Worm (Caenorhabditis elegans) whole organism, young adult: ENCODE data around the gene cogc-4.

Experiments used
- B0261.1 ChIP-seq: sonication (generic microtip); optimal IDR thresholded peaks from 2 replicates; lab custom pipeline; 2016; ENCODE audit warnings: mild to moderate bottlenecking, missing genetic modification characterization, moderate library complexity, missing compliant biosample characterization
- C06A6.2 ChIP-seq: fragments of 200-800 bp; sonication (Bioruptor generic); conservative IDR thresholded peaks from 2 replicates; pipeline ENCODE4 v1.3.6; 2022; ENCODE audit warnings: missing genetic modification characterization, missing compliant biosample characterization
- F10E7.11 ChIP-seq: sonication (generic microtip); optimal IDR thresholded peaks from 2 replicates; lab custom pipeline; 2017; ENCODE audit warnings: mild to moderate bottlenecking, missing genetic modification characterization, moderate library complexity, missing compliant biosample characterization
- F23B12.7 ChIP-seq: sonication (generic microtip); optimal IDR thresholded peaks from 2 replicates; lab custom pipeline; 2017; ENCODE audit warnings: missing genetic modification characterization, mild to moderate bottlenecking, missing compliant biosample characterization, antibody characterized with exemption, moderate library complexity; ENCODE audit not compliant: insufficient read depth
- F49E8.2 ChIP-seq: sonication (generic microtip); optimal IDR thresholded peaks from 3 replicates; lab custom pipeline; 2017; ENCODE audit warnings: missing genetic modification characterization, mild to moderate bottlenecking, missing compliant biosample characterization, antibody characterized with exemption, moderate library complexity; ENCODE audit not compliant: insufficient read depth
- F52B5.7 ChIP-seq: sonication (generic microtip); optimal IDR thresholded peaks from 2 replicates; lab custom pipeline; 2016; ENCODE audit warnings: mild to moderate bottlenecking, missing genetic modification characterization, missing compliant biosample characterization
- F57C9.4 ChIP-seq: sonication (generic microtip); optimal IDR thresholded peaks from 2 replicates; lab custom pipeline; 2017; ENCODE audit warnings: mild to moderate bottlenecking, missing genetic modification characterization, missing compliant biosample characterization
- K12H6.12 ChIP-seq: fragments of 200-800 bp; sonication (Bioruptor generic); optimal IDR thresholded peaks from 2 replicates; lab custom pipeline; 2018; ENCODE audit warnings: mild to moderate bottlenecking, missing genetic modification characterization, missing compliant biosample characterization
- T26A5.8 ChIP-seq: sonication (generic microtip); optimal IDR thresholded peaks from 2 replicates; lab custom pipeline; 2016; ENCODE audit warnings: missing genetic modification characterization, missing compliant biosample characterization
- Y67H2A.10 ChIP-seq: fragments of 200-800 bp; sonication (Bioruptor generic); conservative IDR thresholded peaks from 2 replicates; pipeline ENCODE4 v1.3.6; 2022; ENCODE audit warnings: missing genetic modification reagents, missing genetic modification characterization, missing compliant biosample characterization
- Y95B8A.8 ChIP-seq: fragments of 200-800 bp; sonication (Bioruptor generic); IDR thresholded peaks from 2 replicates; pipeline ENCODE4 v1.3.6; 2022; ENCODE audit warnings: missing genetic modification reagents, missing genetic modification characterization, missing compliant biosample characterization
- ZK185.1 ChIP-seq: sonication (generic microtip); optimal IDR thresholded peaks from 2 replicates; lab custom pipeline; 2016; ENCODE audit warnings: mild to moderate bottlenecking, missing genetic modification characterization, missing compliant biosample characterization; ENCODE audit not compliant: poor library complexity, severe bottlenecking
- aptf-2 ChIP-seq: fragments of 200-800 bp; sonication (Bioruptor generic); conservative IDR thresholded peaks from 2 replicates; pipeline ENCODE4 v1.3.6; 2022; ENCODE audit warnings: missing genetic modification reagents, missing genetic modification characterization, missing compliant biosample characterization
- aptf-3 ChIP-seq: fragments of 200-800 bp; sonication (Bioruptor generic); IDR thresholded peaks from 2 replicates; pipeline ENCODE4 v1.3.6; 2022; ENCODE audit warnings: missing genetic modification characterization, missing compliant biosample characterization
- athp-1 ChIP-seq: sonication (generic microtip); optimal IDR thresholded peaks from 2 replicates; lab custom pipeline; 2017; ENCODE audit warnings: mild to moderate bottlenecking, missing genetic modification characterization, missing compliant biosample characterization
- attf-5 ChIP-seq: fragments of 200-800 bp; sonication (Bioruptor generic); optimal IDR thresholded peaks from 2 replicates; lab custom pipeline; 2018; ENCODE audit warnings: mild to moderate bottlenecking, missing genetic modification characterization, missing compliant biosample characterization
- bed-1 ChIP-seq: fragments of 200-800 bp; sonication (Bioruptor generic); IDR thresholded peaks from 2 replicates; pipeline ENCODE4 v1.3.6; 2022; ENCODE audit warnings: missing genetic modification reagents, missing genetic modification characterization, missing compliant biosample characterization
- bed-2 ChIP-seq: fragments of 200-800 bp; sonication (Bioruptor generic); IDR thresholded peaks from 2 replicates; pipeline ENCODE4 v1.3.6; 2022; ENCODE audit warnings: missing genetic modification reagents, missing genetic modification characterization, missing compliant biosample characterization
- ccch-3 ChIP-seq: fragments of 200-800 bp; sonication (Bioruptor generic); optimal IDR thresholded peaks from 2 replicates; lab custom pipeline; 2018; ENCODE audit warnings: mild to moderate bottlenecking, missing genetic modification characterization, missing compliant biosample characterization
- ceh-100 ChIP-seq: fragments of 200-800 bp; sonication (Bioruptor generic); IDR thresholded peaks from 2 replicates; pipeline ENCODE4 v1.3.6; 2022; ENCODE audit warnings: missing genetic modification reagents, missing genetic modification characterization, missing compliant biosample characterization
- ceh-27 ChIP-seq: fragments of 200-800 bp; sonication (Bioruptor generic); optimal IDR thresholded peaks from 2 replicates; lab custom pipeline; 2018; ENCODE audit warnings: mild to moderate bottlenecking, missing genetic modification characterization, moderate library complexity, missing compliant biosample characterization
- ceh-40 ChIP-seq: fragments of 200-800 bp; sonication (Bioruptor generic); IDR thresholded peaks from 2 replicates; pipeline ENCODE4 v1.3.6; 2022; ENCODE audit warnings: missing genetic modification characterization, missing compliant biosample characterization
- dox-1 ChIP-seq: fragments of 200-800 bp; sonication (Bioruptor generic); IDR thresholded peaks from 2 replicates; pipeline ENCODE4 v1.3.6; 2022; ENCODE audit warnings: missing genetic modification reagents, missing genetic modification characterization, missing compliant biosample characterization
- efl-1 ChIP-seq: fragments of 150-350 bp; optimal IDR thresholded peaks from 2 replicates; lab custom pipeline; 2014; ENCODE audit warnings: missing biosample characterization, missing genetic modification reagents, missing genetic modification characterization
- him-1 ChIP-seq: sonication (generic microtip); optimal IDR thresholded peaks from 2 replicates; lab custom pipeline; 2016; ENCODE audit warnings: missing genotype, missing genetic modification reagents, missing genetic modification characterization, missing compliant biosample characterization
- hmg-1.2 ChIP-seq: fragments of 200-800 bp; sonication (Bioruptor generic); IDR thresholded peaks from 2 replicates; pipeline ENCODE4 v1.3.6; 2022; ENCODE audit warnings: missing genetic modification reagents, missing genetic modification characterization, missing compliant biosample characterization
- lag-1 ChIP-seq: fragments of 200-800 bp; sonication (Bioruptor generic); IDR thresholded peaks from 2 replicates; pipeline ENCODE4 v1.3.6; 2022; ENCODE audit warnings: missing genetic modification reagents, missing genetic modification characterization, missing compliant biosample characterization
- lin-26 ChIP-seq: fragments of 200-800 bp; sonication (Bioruptor generic); IDR thresholded peaks from 2 replicates; pipeline ENCODE4 v1.3.6; 2022; ENCODE audit warnings: missing genetic modification reagents, missing genetic modification characterization, missing compliant biosample characterization
- madf-3 ChIP-seq: fragments of 200-800 bp; sonication (Bioruptor generic); IDR thresholded peaks from 2 replicates; pipeline ENCODE4 v1.3.6; 2022; ENCODE audit warnings: missing genetic modification reagents, missing genetic modification characterization, missing compliant biosample characterization
- mcd-1 ChIP-seq: fragments of 200-800 bp; sonication (Bioruptor generic); IDR thresholded peaks from 2 replicates; pipeline ENCODE4 v1.3.6; 2022; ENCODE audit warnings: missing genetic modification reagents, missing genetic modification characterization, missing compliant biosample characterization
- mes-4 ChIP-seq: sonication (generic microtip); optimal IDR thresholded peaks from 2 replicates; lab custom pipeline; 2016; ENCODE audit warnings: missing genotype, missing genetic modification characterization, missing compliant biosample characterization
- nfya-2 ChIP-seq: fragments of 200-800 bp; sonication (Bioruptor generic); IDR thresholded peaks from 2 replicates; pipeline ENCODE4 v1.3.6; 2022; ENCODE audit warnings: missing genetic modification reagents, missing genetic modification characterization, missing compliant biosample characterization
- pbrm-1 ChIP-seq: fragments of 200-800 bp; sonication (Bioruptor generic); IDR thresholded peaks from 2 replicates; pipeline ENCODE4 v1.3.6; 2022; ENCODE audit warnings: missing genetic modification reagents, missing genetic modification characterization, missing compliant biosample characterization
- rcor-1 ChIP-seq: fragments of 200-800 bp; sonication (Bioruptor generic); IDR thresholded peaks from 2 replicates; pipeline ENCODE4 v1.3.6; 2022; ENCODE audit warnings: missing genetic modification reagents, missing genetic modification characterization, missing compliant biosample characterization
- sdz-38 ChIP-seq: sonication (generic microtip); optimal IDR thresholded peaks from 2 replicates; lab custom pipeline; 2016; ENCODE audit warnings: missing genotype, missing genetic modification characterization, missing compliant biosample characterization
- sea-2 ChIP-seq: fragments of 200-800 bp; sonication (Bioruptor generic); IDR thresholded peaks from 2 replicates; pipeline ENCODE4 v1.3.6; 2022; ENCODE audit warnings: missing genetic modification characterization, missing compliant biosample characterization
- snpc-3.4 ChIP-seq: sonication (generic microtip); optimal IDR thresholded peaks from 2 replicates; lab custom pipeline; 2017; ENCODE audit warnings: missing genetic modification characterization, mild to moderate bottlenecking, missing compliant biosample characterization, antibody characterized with exemption, moderate library complexity, missing genotype, missing genetic modification reagents
- zfh-2 ChIP-seq: fragments of 200-800 bp; sonication (Bioruptor generic); conservative IDR thresholded peaks from 2 replicates; pipeline ENCODE4 v1.3.6; 2022; ENCODE audit warnings: missing genetic modification reagents, missing genetic modification characterization, missing compliant biosample characterization
- ztf-18 ChIP-seq: sonication (generic microtip); optimal IDR thresholded peaks from 2 replicates; lab custom pipeline; 2016; ENCODE audit warnings: missing genotype, mild to moderate bottlenecking, missing genetic modification characterization, missing compliant biosample characterization
- ztf-3 ChIP-seq: fragments of 200-800 bp; sonication (Bioruptor generic); optimal IDR thresholded peaks from 2 replicates; lab custom pipeline; 2018; ENCODE audit warnings: mild to moderate bottlenecking, missing genetic modification characterization, missing compliant biosample characterization
- ztf-6 ChIP-seq: fragments of 200-800 bp; sonication (Bioruptor generic); IDR thresholded peaks from 2 replicates; pipeline ENCODE4 v1.3.6; 2022; ENCODE audit warnings: missing genetic modification reagents, missing genetic modification characterization, missing compliant biosample characterization

The cogc-4 gene

ce11 chrII:1420806-1421463 lies 17.7 kb downstream of the cogc-4 start:
- TF ChIP-seq ztf-6 (GFP tag; lab: Robert Waterston, UW) (no peak), sdz-38 (no peak)

ce11 chrII:1423660-1424059 lies 20.4 kb downstream of the cogc-4 start, which contains the start of gene Y51H7C.10:
Y51H7C.10 (minus strand) TSS chrII:1423760.
- no peak for TF ChIP-seq bed-2 (GFP tag; lab: Robert Waterston, UW)
- TF ChIP-seq ztf-6 (GFP tag; lab: Robert Waterston, UW): no peak
- no peak for TF ChIP-seq ztf-3 (GFP tag; lab: Kevin White, UChicago)
- no peak for TF ChIP-seq efl-1 (GFP tag; lab: Kevin White, UChicago)
- TF ChIP-seq F49E8.2 (tag; lab: Kevin White, UChicago): no peak
- no peak for TF ChIP-seq sea-2
- no peak for TF ChIP-seq ceh-100 (GFP tag; lab: Robert Waterston, UW)
- TF ChIP-seq, all 124 proteins: peak for 0

ce11 chrII:1436715-1437114 lies 33.5 kb downstream of the cogc-4 start:
- TF ChIP-seq zfh-2 (GFP tag; lab: Robert Waterston, UW): peak; percentile 45
- TF ChIP-seq ceh-100 (GFP tag; lab: Robert Waterston, UW): no peak
- no peak for TF ChIP-seq C06A6.2 (GFP tag; lab: Robert Waterston, UW)

- TF ChIP-seq K12H6.12 (tag; lab: Kevin White, UChicago) (no peak), ztf-18 (tag; lab: Kevin White, UChicago) (no peak), hmg-1.2 (GFP tag; lab: Robert Waterston, UW) (peak; percentile 6; the same call in 1 of the 2 replicates), ZK185.1 (tag; lab: Kevin White, UChicago) (no peak), mcd-1 (GFP tag; lab: Robert Waterston, UW) (no peak), ccch-3 (GFP tag; lab: Kevin White, UChicago) (no peak), ceh-27 (GFP tag; lab: Kevin White, UChicago) (no peak), lag-1 (no peak), nfya-2 (GFP tag; lab: Robert Waterston, UW) (no peak), ceh-40 (GFP tag; lab: Robert Waterston, UW) (no peak), aptf-3 (GFP tag; lab: Robert Waterston, UW) (no peak), pbrm-1 (no peak), aptf-2 (GFP tag; lab: Robert Waterston, UW) (no peak), bed-1 (GFP tag; lab: Robert Waterston, UW) (no peak), F52B5.7 (tag; lab: Kevin White, UChicago) (no peak), mes-4 (tag; lab: Kevin White, UChicago) (no peak), F57C9.4 (tag; lab: Kevin White, UChicago) (no peak), B0261.1 (tag; lab: Kevin White, UChicago) (no peak), F23B12.7 (no peak), T26A5.8 (tag; lab: Kevin White, UChicago) (no peak), F10E7.11 (tag; lab: Kevin White, UChicago) (no peak), snpc-3.4 (peak; percentile 35), madf-3 (no peak), Y95B8A.8 (GFP tag; lab: Robert Waterston, UW) (no peak), lin-26 (GFP tag; lab: Robert Waterston, UW) (no peak), athp-1 (tag; lab: Kevin White, UChicago) (no peak), sea-2 (no peak), ceh-100 (GFP tag; lab: Robert Waterston, UW) (no peak), Y67H2A.10 (no peak), dox-1 (GFP tag; lab: Robert Waterston, UW) (no peak), rcor-1 (no peak), him-1 (no peak), attf-5 (GFP tag; lab: Kevin White, UChicago) (no peak)
Observed at ce11 chrII:1437449-1438335, 34.5 kb downstream of the cogc-4 start, which contains the start of gene nol-6. nol-6 (minus strand) TSS chrII:1437499.
